Worm (Caenorhabditis elegans) whole organism, early embryonic: ENCODE measurements around the gene str-97.

Source experiments
- B0310.2 ChIP-seq: sonication (generic microtip); optimal IDR thresholded peaks from 2 replicates; lab custom pipeline; 2016; ENCODE audit warnings: mild to moderate bottlenecking, missing genetic modification characterization, missing compliant biosample characterization
- F13C5.2 ChIP-seq: sonication (generic microtip); optimal IDR thresholded peaks from 2 replicates; lab custom pipeline; 2017; ENCODE audit warnings: mild to moderate bottlenecking, missing genetic modification characterization, inconsistent platforms, missing compliant biosample characterization
- flt-1 ChIP-seq: fragments of 200-800 bp; sonication (Bioruptor generic); IDR thresholded peaks from 2 replicates; pipeline ENCODE4 v1.3.6; 2022; ENCODE audit warnings: missing genetic modification characterization, missing compliant biosample characterization
- hmg-4 ChIP-seq: fragments of 200-800 bp; sonication (Bioruptor generic); optimal IDR thresholded peaks from 2 replicates; lab custom pipeline; 2018; ENCODE audit warnings: mild to moderate bottlenecking, missing genetic modification characterization, missing compliant biosample characterization
- tbx-11 ChIP-seq: fragments of 200-800 bp; sonication (Bioruptor generic); IDR thresholded peaks from 2 replicates; pipeline ENCODE4 v1.3.6; 2022; ENCODE audit warnings: missing genetic modification characterization, missing compliant biosample characterization

ce11 chrV:16129116-16129515 is 25.9 kb downstream of the str-97 start:
- TF ChIP-seq tbx-11 (GFP tag; lab: Robert Waterston, UW) (no peak), hmg-4 (no peak), flt-1 (no peak), B0310.2 (no peak), F13C5.2 (tag; lab: Kevin White, UChicago) (no peak)
